Fruit fly (Drosophila melanogaster) whole organism, adult: ENCODE data around the gene CG13623.

Experiments used
- CG12768 ChIP-seq: fragments of 200-800 bp; sonication (Bioruptor generic); optimal IDR thresholded peaks from 2 replicates; lab custom pipeline; 2017; ENCODE audit warnings: missing biosample characterization, missing genetic modification characterization, mild to moderate bottlenecking, moderate library complexity, missing genetic modification reagents
- CG1620 ChIP-seq: fragments of 200-800 bp; sonication (Bioruptor generic); optimal IDR thresholded peaks from 2 replicates; lab custom pipeline; 2016; ENCODE audit warnings: missing biosample characterization, missing genetic modification characterization
- CG5204 ChIP-seq: fragments of 200-800 bp; sonication (Bioruptor generic); optimal IDR thresholded peaks from 2 replicates; lab custom pipeline; 2016; ENCODE audit warnings: missing biosample characterization, missing genetic modification characterization
- CG7045 ChIP-seq: fragments of 200-800 bp; sonication (Bioruptor generic); optimal IDR thresholded peaks from 2 replicates; lab custom pipeline; 2017; ENCODE audit warnings: missing biosample characterization, mild to moderate bottlenecking, missing genetic modification characterization
- CG7101 ChIP-seq: fragments of 200-800 bp; sonication (Bioruptor generic); optimal IDR thresholded peaks from 2 replicates; lab custom pipeline; 2018; ENCODE audit warnings: missing biosample characterization, mild to moderate bottlenecking, missing genetic modification characterization, moderate library complexity
- Clk ChIP-seq: fragments of 200-800 bp; sonication (Bioruptor generic); optimal IDR thresholded peaks from 2 replicates; lab custom pipeline; 2017; ENCODE audit warnings: missing biosample characterization, missing genetic modification characterization
- Crg-1 ChIP-seq: fragments of 200-800 bp; sonication (Bioruptor generic); optimal IDR thresholded peaks from 2 replicates; lab custom pipeline; 2016; ENCODE audit warnings: missing biosample characterization, missing genetic modification characterization
- Hr96 ChIP-seq: fragments of 200-800 bp; sonication (Bioruptor generic); optimal IDR thresholded peaks from 2 replicates; lab custom pipeline; 2016; ENCODE audit warnings: missing biosample characterization, missing genetic modification characterization
- Mnt ChIP-seq: fragments of 200-800 bp; sonication (Bioruptor generic); optimal IDR thresholded peaks from 2 replicates; lab custom pipeline; 2016; ENCODE audit warnings: missing biosample characterization, mild to moderate bottlenecking, missing genetic modification characterization
- bab1 ChIP-seq: fragments of 200-800 bp; sonication (Bioruptor generic); optimal IDR thresholded peaks from 3 replicates; lab custom pipeline; 2019; ENCODE audit warnings: missing biosample characterization, mild to moderate bottlenecking, missing genetic modification characterization, moderate library complexity
- cic ChIP-seq: fragments of 200-800 bp; sonication (Bioruptor generic); optimal IDR thresholded peaks from 2 replicates; lab custom pipeline; 2017; ENCODE audit warnings: missing biosample characterization, mild to moderate bottlenecking, missing genetic modification characterization, moderate library complexity
- cnc ChIP-seq, 2 experiments: fragments of >200 bp; optimal IDR thresholded peaks; 2 replicates each; lab custom pipeline; 2017
- kay ChIP-seq: fragments of 200-800 bp; sonication (Bioruptor generic); peaks from one replicate; lab custom pipeline; 2016; ENCODE audit warnings: missing biosample characterization, missing genetic modification characterization, borderline replicate concordance

DNA sequence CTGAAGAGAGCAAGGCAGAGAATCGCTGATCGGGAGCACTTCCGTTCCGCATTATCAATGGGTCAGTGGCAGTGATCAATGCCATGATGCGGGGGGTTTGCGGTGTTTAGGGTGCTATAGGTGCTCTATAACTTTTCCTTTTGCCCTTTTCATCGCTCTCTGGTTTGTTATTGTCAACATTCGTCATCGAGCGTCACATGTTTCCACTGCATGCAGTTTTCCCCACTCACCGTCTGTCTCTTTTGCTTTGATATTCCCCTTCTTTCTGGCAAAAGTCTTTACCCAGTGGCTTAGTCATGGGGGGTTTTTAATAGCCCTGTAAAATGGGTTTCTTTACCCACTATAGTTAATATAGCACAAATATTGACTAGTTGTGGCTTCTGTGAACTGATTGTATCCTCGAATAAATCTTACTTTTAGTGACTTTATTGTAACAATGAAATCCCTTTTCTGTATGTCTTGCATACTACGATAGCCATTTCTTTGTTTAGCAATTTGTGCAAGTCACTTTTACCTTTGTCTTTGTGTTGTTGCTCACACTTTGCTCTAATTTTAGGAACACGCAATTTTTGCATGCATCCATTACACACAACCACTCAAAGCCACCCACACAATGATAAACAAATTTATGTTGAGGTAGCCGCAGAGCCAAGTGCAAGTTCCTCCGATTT, 36.5 kb upstream of the CG13623 start:
- TF ChIP-seq CG7045 (GFP tag; lab: Kevin White, UChicago) (peak; percentile 22), kay (GFP tag; lab: Kevin White, UChicago) (peak; percentile 96), Crg-1 (GFP tag; lab: Kevin White, UChicago) (peak; percentile 61), CG12768 (GFP tag; lab: Kevin White, UChicago) (peak; percentile 77), Hr96 (GFP tag; lab: Kevin White, UChicago) (no peak), cic (peak; percentile 95), Clk (GFP tag; lab: Kevin White, UChicago) (peak; percentile 25), CG7101 (tag; lab: Kevin White, UChicago) (peak; percentile 40), bab1 (GFP tag; lab: Kevin White, UChicago) (no peak), cnc (optimal IDR thresholded peaks at IDR 0.05; lab: Kevin White, UChicago) (peak; percentile 76 to 84), Mnt (GFP tag; lab: Kevin White, UChicago) (peak; percentile 82), CG5204 (GFP tag; lab: Kevin White, UChicago) (no peak), CG1620 (GFP tag; lab: Kevin White, UChicago) (no peak)
